Worm (Caenorhabditis elegans) whole organism, dauer: ENCODE data around the gene T28A11.3.

Source experiments
- unc-62 ChIP-seq: sonication (generic microtip); optimal IDR thresholded peaks from 2 replicates; lab custom pipeline; 2017; ENCODE audit warnings: missing biosample characterization, missing genetic modification reagents, missing genetic modification characterization

Gene T28A11.3

ce11 chrV:3308169-3308568 is 33.0 kb downstream of the T28A11.3 start, which contains the start of gene srbc-3:
Gene srbc-3, plus strand, starts transcription at chrV:3308469.
- TF ChIP-seq unc-62 (GFP tag; lab: Kevin White, UChicago), result no peak

- TF ChIP-seq unc-62 (GFP tag; lab: Kevin White, UChicago), result no peak
These were observed 37.0 kb downstream of the T28A11.3 start, which contains the start of gene arrd-18 for ce11 chrV:3312067-3312666. Gene arrd-18, minus strand, starts transcription at chrV:3312117.

- no peak for TF ChIP-seq unc-62 (GFP tag; lab: Kevin White, UChicago)
These were observed 40.2 kb downstream of the T28A11.3 start, which contains the start of gene arrd-19 for ce11 chrV:3315308-3315707. Gene arrd-19, minus strand, starts transcription at chrV:3315516.

- TF ChIP-seq unc-62 (GFP tag; lab: Kevin White, UChicago), result no peak
These were observed 41.0 kb downstream of the T28A11.3 start, which contains the start of gene F35F10.1 for ce11 chrV:3316108-3316507. Gene F35F10.1, plus strand, starts transcription at chrV:3316307.

- TF ChIP-seq unc-62 (GFP tag; lab: Kevin White, UChicago), result no peak
These were observed 43.8 kb downstream of the T28A11.3 start, which contains the start of gene F35F10.13 for ce11 chrV:3318975-3319374. Gene F35F10.13, minus strand, starts transcription at chrV:3319075.

ce11 chrV:3320005-3320404 is 44.9 kb downstream of the T28A11.3 start, which contains the start of gene F35F10.14:
Gene F35F10.14, minus strand, starts transcription at chrV:3320105.
- no peak for TF ChIP-seq unc-62 (GFP tag; lab: Kevin White, UChicago)

- TF ChIP-seq unc-62 (GFP tag; lab: Kevin White, UChicago), result no peak
These were observed 45.3 kb downstream of the T28A11.3 start, which contains the start of gene C17B7.14 for ce11 chrV:3320432-3320831. Gene C17B7.14, minus strand, starts transcription at chrV:3320532.

ce11 chrV:3324178-3324577 is 49.0 kb downstream of the T28A11.3 start, which contains the start of gene C17B7.8:
Gene C17B7.8, minus strand, starts transcription at chrV:3324278.
- no peak for TF ChIP-seq unc-62 (GFP tag; lab: Kevin White, UChicago)
